Fruit fly (Drosophila melanogaster) whole organism, embryonic: ENCODE measurements around the gene MED14.

Experiments used
- ATbp ChIP-seq: fragments of 200-800 bp; sonication (Bioruptor generic); optimal IDR thresholded peaks from 2 replicates; lab custom pipeline; 2017; ENCODE audit warnings: missing biosample characterization, mild to moderate bottlenecking, missing genetic modification characterization, missing genetic modification reagents
- CG10267 ChIP-seq: fragments of 200-800 bp; sonication (Bioruptor generic); optimal IDR thresholded peaks from 2 replicates; lab custom pipeline; 2018; ENCODE audit warnings: missing biosample characterization, mild to moderate bottlenecking, missing genetic modification characterization, moderate library complexity
- CG11504 ChIP-seq: fragments of 200-800 bp; sonication (Bioruptor generic); optimal IDR thresholded peaks from 3 replicates; lab custom pipeline; 2019; ENCODE audit warnings: missing biosample characterization, mild to moderate bottlenecking, missing genetic modification characterization, moderate library complexity
- CG12236 ChIP-seq: fragments of 200-800 bp; sonication (Bioruptor generic); optimal IDR thresholded peaks from 2 replicates; lab custom pipeline; 2016; ENCODE audit warnings: missing biosample characterization, missing genetic modification characterization
- CG12744 ChIP-seq: fragments of 200-800 bp; sonication (Bioruptor generic); optimal IDR thresholded peaks from 2 replicates; lab custom pipeline; 2016; ENCODE audit warnings: missing biosample characterization, missing genetic modification characterization
- CG13424 ChIP-seq: fragments of 200-800 bp; sonication (Bioruptor generic); optimal IDR thresholded peaks from 2 replicates; lab custom pipeline; 2019; ENCODE audit warnings: missing biosample characterization, mild to moderate bottlenecking, missing genetic modification characterization, moderate library complexity
- CG14860 ChIP-seq: fragments of 200-800 bp; sonication (Bioruptor generic); IDR thresholded peaks from 3 replicates; pipeline ENCODE4 v1.3.6; 2022; ENCODE audit warnings: missing biosample characterization, missing genetic modification characterization; ENCODE audit not compliant: partially characterized antibody
- CG15011 ChIP-seq: fragments of 200-800 bp; sonication (Bioruptor generic); optimal IDR thresholded peaks from 3 replicates; lab custom pipeline; 2018; ENCODE audit warnings: missing biosample characterization, mild to moderate bottlenecking, missing genetic modification characterization
- CG16815 ChIP-seq: fragments of 200-800 bp; sonication (Bioruptor generic); optimal IDR thresholded peaks from 3 replicates; lab custom pipeline; 2017; ENCODE audit warnings: missing biosample characterization, mild to moderate bottlenecking, missing genetic modification characterization
- CG17829 ChIP-seq: fragments of 200-800 bp; optimal IDR thresholded peaks from 2 replicates; lab custom pipeline; 2019; ENCODE audit warnings: missing biosample characterization, mild to moderate bottlenecking, missing genetic modification characterization, moderate library complexity
- CG2116 ChIP-seq: fragments of 200-800 bp; sonication (Bioruptor generic); optimal IDR thresholded peaks from 3 replicates; lab custom pipeline; 2018; ENCODE audit warnings: missing biosample characterization, mild to moderate bottlenecking, missing genetic modification characterization
- CG2120 ChIP-seq: fragments of 200-800 bp; sonication (Bioruptor generic); optimal IDR thresholded peaks from 3 replicates; lab custom pipeline; 2016; ENCODE audit warnings: missing biosample characterization, missing genetic modification characterization
- CG4404 ChIP-seq: fragments of 200-800 bp; sonication (Bioruptor generic); IDR thresholded peaks from 2 replicates; pipeline ENCODE4 v1.3.6; 2022; ENCODE audit warnings: missing biosample characterization, missing genetic modification characterization
- CG4730 ChIP-seq: fragments of 200-800 bp; sonication (Bioruptor generic); IDR thresholded peaks from 2 replicates; pipeline ENCODE4 v1.3.6; 2022; ENCODE audit warnings: missing biosample characterization, missing genetic modification characterization
- CG6854 ChIP-seq: fragments of 200-800 bp; sonication (Bioruptor generic); optimal IDR thresholded peaks from 3 replicates; lab custom pipeline; 2017; ENCODE audit warnings: missing biosample characterization, mild to moderate bottlenecking, missing genetic modification characterization
- CG7745 ChIP-seq: fragments of 200-800 bp; sonication (Bioruptor generic); optimal IDR thresholded peaks from 2 replicates; lab custom pipeline; 2018; ENCODE audit warnings: missing biosample characterization, mild to moderate bottlenecking, missing genetic modification characterization, moderate library complexity
- CG7839 ChIP-seq: fragments of 200-800 bp; sonication (Bioruptor generic); optimal IDR thresholded peaks from 3 replicates; lab custom pipeline; 2018; ENCODE audit warnings: missing biosample characterization, mild to moderate bottlenecking, missing genetic modification characterization, moderate library complexity
- Dad ChIP-seq: fragments of 200-800 bp; sonication (Bioruptor generic); optimal IDR thresholded peaks from 3 replicates; lab custom pipeline; 2016; ENCODE audit warnings: missing biosample characterization, missing genetic modification characterization
- Deaf1 ChIP-seq: fragments of 200-800 bp; optimal IDR thresholded peaks from 3 replicates; lab custom pipeline; 2019; ENCODE audit warnings: missing biosample characterization, mild to moderate bottlenecking, missing genetic modification characterization, moderate library complexity
- Dip3 ChIP-seq: fragments of 200-800 bp; sonication (Bioruptor generic); optimal IDR thresholded peaks from 3 replicates; lab custom pipeline; 2016; ENCODE audit warnings: missing biosample characterization, missing genetic modification characterization
- Ets65A ChIP-seq: fragments of 200-800 bp; sonication (Bioruptor generic); peaks from one replicate; lab custom pipeline; 2016; ENCODE audit warnings: missing biosample characterization, missing genetic modification characterization
- Mes4 ChIP-seq: fragments of 200-800 bp; sonication (Bioruptor generic); optimal IDR thresholded peaks from 2 replicates; lab custom pipeline; 2016; ENCODE audit warnings: missing biosample characterization, missing genetic modification characterization
- Oaz ChIP-seq: fragments of 200-800 bp; sonication (Bioruptor generic); IDR thresholded peaks from 2 replicates; pipeline ENCODE4 v1.3.6; 2022; ENCODE audit warnings: missing biosample characterization, missing genetic modification characterization
- Opbp ChIP-seq: fragments of 200-800 bp; sonication (Bioruptor generic); IDR thresholded peaks from 3 replicates; pipeline ENCODE4 v1.3.6; 2022; ENCODE audit warnings: missing biosample characterization, missing genetic modification characterization; ENCODE audit not compliant: partially characterized antibody
- Poxn ChIP-seq: fragments of 200-800 bp; sonication (Bioruptor generic); IDR thresholded peaks from 2 replicates; pipeline ENCODE4 v1.3.6; 2022; ENCODE audit warnings: missing biosample characterization, missing genetic modification characterization
- Ravus ChIP-seq: fragments of 200-800 bp; sonication (Bioruptor generic); IDR thresholded peaks from 2 replicates; pipeline ENCODE4 v1.3.6; 2022; ENCODE audit warnings: missing biosample characterization, missing genetic modification characterization
- Sin3A ChIP-seq: fragments of >200 bp; optimal IDR thresholded peaks from 2 replicates; lab custom pipeline; 2018
- Sry-δ ChIP-seq: fragments of 200-800 bp; sonication (Bioruptor generic); optimal IDR thresholded peaks from 2 replicates; lab custom pipeline; 2016; ENCODE audit warnings: missing biosample characterization, missing genetic modification characterization
- bbx ChIP-seq: fragments of 200-800 bp; sonication (Bioruptor generic); IDR thresholded peaks from 2 replicates; pipeline ENCODE4 v1.3.6; 2022; ENCODE audit warnings: missing biosample characterization, missing genetic modification characterization; ENCODE audit not compliant: partially characterized antibody
- cas ChIP-seq: fragments of 200-800 bp; sonication (Bioruptor generic); IDR thresholded peaks from 2 replicates; pipeline ENCODE4 v1.3.6; 2022; ENCODE audit warnings: missing biosample characterization, missing genetic modification characterization
- chinmo ChIP-seq: fragments of 200-800 bp; sonication (Bioruptor generic); IDR thresholded peaks from 4 replicates; pipeline ENCODE4 v1.3.6; 2022; ENCODE audit warnings: missing biosample characterization, missing genetic modification characterization; ENCODE audit not compliant: partially characterized antibody
- croc ChIP-seq: fragments of 200-800 bp; sonication (Bioruptor generic); conservative IDR thresholded peaks from 3 replicates; pipeline ENCODE4 v1.3.6; 2022; ENCODE audit warnings: missing biosample characterization, missing genetic modification characterization
- dan ChIP-seq: fragments of 200-800 bp; sonication (Bioruptor generic); IDR thresholded peaks from 2 replicates; pipeline ENCODE4 v1.3.6; 2022; ENCODE audit warnings: missing biosample characterization, missing genetic modification characterization
- eve ChIP-seq, 2 experiments: fragments of >200 bp; optimal IDR thresholded peaks; 2 replicates each; lab custom pipeline; 2017; ENCODE audit warnings: missing biosample characterization in 2 of 2, missing genetic modification characterization in 2 of 2
- ken ChIP-seq: fragments of 200-800 bp; sonication (Bioruptor generic); IDR thresholded peaks from 3 replicates; pipeline ENCODE4 v1.3.6; 2022; ENCODE audit warnings: missing biosample characterization, missing genetic modification characterization
- lab ChIP-seq: fragments of 200-800 bp; sonication (Bioruptor generic); optimal IDR thresholded peaks from 3 replicates; lab custom pipeline; 2017; ENCODE audit warnings: missing biosample characterization, missing genetic modification characterization, mild to moderate bottlenecking, moderate library complexity, missing genetic modification reagents
- luna ChIP-seq: fragments of 200-800 bp; sonication (Bioruptor generic); optimal IDR thresholded peaks from 2 replicates; lab custom pipeline; 2016; ENCODE audit warnings: missing biosample characterization, missing genetic modification characterization
- maf-S ChIP-seq: fragments of 200-800 bp; sonication (Bioruptor generic); optimal IDR thresholded peaks from 2 replicates; lab custom pipeline; 2016; ENCODE audit warnings: missing biosample characterization, missing genetic modification characterization
- oc ChIP-seq: fragments of 200-800 bp; sonication (Bioruptor generic); optimal IDR thresholded peaks from 2 replicates; lab custom pipeline; 2018; ENCODE audit warnings: missing biosample characterization, mild to moderate bottlenecking, missing genetic modification characterization, moderate library complexity
- odd ChIP-seq: fragments of 200-800 bp; sonication (Bioruptor generic); optimal IDR thresholded peaks from 2 replicates; lab custom pipeline; 2017; ENCODE audit warnings: missing biosample characterization, mild to moderate bottlenecking, missing genetic modification characterization
- org-1 ChIP-seq: fragments of 200-800 bp; sonication (Bioruptor generic); optimal IDR thresholded peaks from 2 replicates; lab custom pipeline; 2017; ENCODE audit warnings: missing biosample characterization, missing genetic modification characterization
- otp ChIP-seq: fragments of 200-800 bp; sonication (Bioruptor generic); IDR thresholded peaks from 3 replicates; pipeline ENCODE4, ENCODE4 v1.3.6; 2022; ENCODE audit warnings: missing biosample characterization, missing genetic modification characterization
- pzg ChIP-seq: fragments of 200-800 bp; sonication (Bioruptor generic); optimal IDR thresholded peaks from 3 replicates; lab custom pipeline; 2018; ENCODE audit warnings: missing biosample characterization, mild to moderate bottlenecking, missing genetic modification characterization, moderate library complexity
- sd ChIP-seq: fragments of 200-800 bp; sonication (Bioruptor generic); optimal IDR thresholded peaks from 3 replicates; lab custom pipeline; 2018; ENCODE audit warnings: missing biosample characterization, mild to moderate bottlenecking, missing genetic modification characterization, moderate library complexity
- sens ChIP-seq: fragments of 200-800 bp; sonication (Bioruptor generic); peaks from one replicate; lab custom pipeline; 2016; ENCODE audit warnings: missing biosample characterization, missing genetic modification characterization
- so ChIP-seq: fragments of 200-800 bp; sonication (Bioruptor generic); IDR thresholded peaks from 3 replicates; pipeline ENCODE4 v1.3.6; 2022; ENCODE audit warnings: missing biosample characterization, missing genetic modification characterization
- tup ChIP-seq: fragments of 200-800 bp; sonication (Bioruptor generic); optimal IDR thresholded peaks from 2 replicates; lab custom pipeline; 2016; ENCODE audit warnings: missing biosample characterization, mild to moderate bottlenecking, missing genetic modification characterization, moderate library complexity
- usp ChIP-seq: fragments of >200 bp; optimal IDR thresholded peaks from 2 replicates; lab custom pipeline; 2017; ENCODE audit warnings: missing biosample characterization, missing genetic modification characterization
- vfl ChIP-seq: fragments of 200-800 bp; sonication (Bioruptor generic); optimal IDR thresholded peaks from 2 replicates; lab custom pipeline; 2016; ENCODE audit warnings: missing biosample characterization, missing genetic modification characterization
- wdn ChIP-seq: fragments of 200-800 bp; sonication (Bioruptor generic); IDR thresholded peaks from 2 replicates; pipeline ENCODE4 v1.3.6; 2022; ENCODE audit warnings: missing biosample characterization, missing genetic modification characterization
- zfh1 ChIP-seq: fragments of 200-800 bp; sonication (Bioruptor generic); IDR thresholded peaks from 3 replicates; pipeline ENCODE4 v1.3.6; 2022; ENCODE audit warnings: missing biosample characterization, missing genetic modification characterization

The MED14 gene

DNA sequence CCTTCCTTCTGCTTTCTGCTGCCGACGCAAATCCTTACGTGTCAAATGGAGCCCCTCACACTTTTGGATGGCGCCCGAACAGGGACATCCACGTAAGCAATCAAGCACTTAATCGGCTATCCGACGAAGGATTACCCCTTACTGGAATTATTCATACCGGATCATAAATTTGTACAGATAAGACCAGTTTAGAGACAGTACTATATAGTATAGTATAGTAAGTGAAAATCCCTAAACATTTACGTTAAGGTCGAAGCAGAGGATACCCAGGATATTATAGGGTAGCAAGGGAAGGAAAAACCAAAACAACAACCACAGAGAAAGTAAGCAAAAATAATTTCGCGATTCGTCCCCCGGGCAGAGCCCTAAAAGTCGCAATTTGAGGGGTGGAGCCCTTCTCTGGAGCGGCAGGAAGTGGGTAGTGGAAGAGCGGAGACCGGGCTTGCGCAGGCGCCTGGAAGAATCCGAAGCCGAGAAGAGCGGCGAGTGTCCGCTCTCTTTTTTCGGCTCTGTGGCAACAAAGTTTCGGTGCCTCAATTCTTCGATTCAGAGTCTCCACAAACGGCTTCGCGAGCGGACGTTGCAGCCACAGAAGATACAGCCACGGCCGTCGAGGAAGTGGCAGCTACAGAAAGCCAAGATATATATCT, 47.4 kb upstream of the MED14 start (continued):
- TF ChIP-seq vfl (GFP tag; lab: Kevin White, UChicago) (no peak), luna (GFP tag; lab: Kevin White, UChicago) (peak; percentile 42), pzg (GFP tag; lab: Kevin White, UChicago) (no peak), so (GFP tag; lab: Robert Waterston, UW) (no peak), CG11504 (tag; lab: Kevin White, UChicago) (peak; percentile 68), ken (GFP tag; lab: Robert Waterston, UW) (no peak), Dad (GFP tag; lab: Kevin White, UChicago) (peak; percentile 56), oc (tag; lab: Kevin White, UChicago) (no peak), Poxn (0 out of 2 replicates have a peak, but pooled peaks have one; percentile 9), CG12236 (GFP tag; lab: Kevin White, UChicago) (no peak), croc (GFP tag; lab: Robert Waterston, UW) (no peak), CG4404 (GFP tag; lab: Robert Waterston, UW) (peak; percentile 46; the same call in 1 of the 2 replicates), CG7745 (tag; lab: Kevin White, UChicago) (no peak), cas (GFP tag; lab: Robert Waterston, UW) (peak; percentile 59; the same call in 1 of the 2 replicates), maf-S (GFP tag; lab: Kevin White, UChicago) (peak; percentile 19), bbx (no peak), CG2120 (GFP tag; lab: Kevin White, UChicago) (peak; percentile 93), Opbp (no peak), Deaf1 (tag; lab: Kevin White, UChicago) (peak; percentile 55), CG13424 (tag; lab: Kevin White, UChicago) (peak; percentile 64), Ets65A (GFP tag; lab: Kevin White, UChicago) (peak; percentile 95), usp (GFP tag; lab: Kevin White, UChicago) (no peak), dan (no peak), CG16815 (GFP tag; lab: Kevin White, UChicago) (peak; percentile 33), Ravus (GFP tag; lab: Robert Waterston, UW) (no peak), Sry-δ (GFP tag; lab: Kevin White, UChicago) (peak; percentile 17), CG17829 (no peak), Oaz (GFP tag; lab: Robert Waterston, UW) (no peak), ATbp (GFP tag; lab: Kevin White, UChicago) (no peak), lab (GFP tag; lab: Kevin White, UChicago) (peak; percentile 93), CG14860 (GFP tag; lab: Robert Waterston, UW) (no peak), otp (0 out of 3 replicates have a peak, but pooled peaks have one; percentile 14), Dip3 (peak; percentile 56), zfh1 (GFP tag; lab: Robert Waterston, UW) (no peak), Mes4 (no peak), sd (peak; percentile 24), eve (GFP tag; optimal IDR thresholded peaks at IDR 0.05; lab: Kevin White, UChicago) (peak in 1 of 2 experiments; percentile 29), chinmo (GFP tag; lab: Robert Waterston, UW) (no peak), wdn (GFP tag; lab: Robert Waterston, UW) (peak; percentile 73; the same call in 1 of the 2 replicates), org-1 (GFP tag; lab: Kevin White, UChicago) (peak; percentile 66), CG6854 (peak; percentile 60), Sin3A (no peak), sens (GFP tag; lab: Kevin White, UChicago) (peak; percentile 91), CG4730 (GFP tag; lab: Robert Waterston, UW) (peak; percentile 58), CG10267 (peak; percentile 26), CG7839 (tag; lab: Kevin White, UChicago) (peak; percentile 81), CG12744 (GFP tag; lab: Kevin White, UChicago) (peak; percentile 60), tup (peak; percentile 37), CG15011 (GFP tag; lab: Kevin White, UChicago) (peak; percentile 66), odd (GFP tag; lab: Kevin White, UChicago) (peak; percentile 37), CG2116 (GFP tag; lab: Kevin White, UChicago) (no peak)
